Worm (Caenorhabditis elegans): Measurements from ENCODE around the gene F11D5.6.

Gene F11D5.6

DNA sequence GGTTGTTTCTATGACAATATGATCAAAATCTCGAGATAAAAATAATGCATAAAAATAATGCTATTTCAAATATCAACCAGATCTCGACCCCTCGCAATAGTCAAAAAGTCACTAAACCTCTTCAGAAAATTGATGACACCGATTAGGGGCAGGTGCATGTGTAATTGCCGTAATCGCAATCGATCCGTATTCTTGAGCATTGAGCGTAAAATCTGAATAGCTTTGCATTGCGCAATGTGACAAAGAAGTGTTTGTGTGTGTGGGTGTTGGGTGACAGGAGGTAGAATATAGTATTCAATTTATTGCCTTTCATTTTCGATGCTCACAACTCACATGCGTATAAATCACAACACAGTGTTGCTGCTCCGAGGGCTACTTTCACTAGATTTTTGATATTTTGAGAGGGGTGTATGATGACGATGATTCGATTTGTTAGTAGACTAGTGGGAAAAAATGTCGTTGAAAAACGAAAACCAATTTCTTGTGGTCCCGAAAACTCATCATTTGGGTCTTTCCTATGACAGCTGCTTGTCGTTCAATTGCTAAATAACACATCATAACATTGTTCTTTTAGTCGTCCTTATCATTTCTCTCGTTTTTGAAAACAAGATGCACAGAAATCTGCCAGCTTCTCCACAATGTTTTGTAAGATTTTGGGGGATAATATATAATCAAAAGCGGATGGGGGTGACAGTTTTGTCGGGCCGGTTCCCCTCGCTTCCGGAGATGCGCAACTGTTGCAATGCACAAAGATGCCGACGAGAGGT is 10.0 kb downstream of the F11D5.6 start:
- no peak for TF ChIP-seq unc-62 (GFP tag; optimal IDR thresholded peaks at IDR 0.05)

DNA sequence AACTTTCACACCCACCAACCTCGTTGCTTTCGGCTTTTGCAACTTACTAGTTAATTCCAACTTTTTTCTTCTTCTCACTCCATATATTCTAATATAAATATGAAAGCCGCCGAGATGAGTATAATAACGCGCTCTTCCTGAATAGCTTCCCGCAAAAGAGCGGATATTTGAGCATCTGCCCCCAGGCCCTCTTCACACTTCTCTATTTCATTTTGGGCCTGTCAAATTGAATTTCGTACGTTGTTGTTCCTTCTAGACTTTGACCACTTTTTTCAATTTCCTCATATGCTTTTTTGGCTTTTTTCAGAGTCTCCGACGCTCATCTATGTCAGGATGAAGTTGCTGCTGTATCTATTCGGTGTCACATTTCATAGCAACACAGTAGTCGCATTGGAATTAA is 11.1 kb downstream of the F11D5.6 start, which contains the start of gene ddr-2:
Gene ddr-2 (plus strand): TSS at position 301 of the 400 bp plus-strand sequence.
- TF ChIP-seq unc-62 (GFP tag; optimal IDR thresholded peaks at IDR 0.05) = no peak

DNA sequence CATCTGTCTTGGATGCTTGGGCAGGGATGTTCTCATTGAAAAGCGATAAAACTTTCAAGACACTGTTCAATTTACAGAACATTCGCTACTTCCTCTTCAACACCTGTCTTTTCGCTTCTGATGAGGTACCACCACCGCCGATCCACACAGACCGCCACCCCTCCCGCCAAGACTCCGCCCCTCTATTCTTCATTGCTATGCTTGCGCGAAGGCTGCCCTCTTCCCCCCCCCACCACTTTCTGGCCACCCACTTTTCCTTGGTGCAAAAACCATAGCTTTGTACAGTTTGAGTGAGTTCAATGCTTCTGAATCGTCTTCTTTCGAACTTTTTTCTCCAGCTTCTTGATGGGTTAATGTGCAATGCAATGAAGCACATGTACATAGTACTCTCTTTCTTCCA is 12.1 kb downstream of the F11D5.6 start:
- no peak for TF ChIP-seq unc-62 (GFP tag; optimal IDR thresholded peaks at IDR 0.05)

DNA sequence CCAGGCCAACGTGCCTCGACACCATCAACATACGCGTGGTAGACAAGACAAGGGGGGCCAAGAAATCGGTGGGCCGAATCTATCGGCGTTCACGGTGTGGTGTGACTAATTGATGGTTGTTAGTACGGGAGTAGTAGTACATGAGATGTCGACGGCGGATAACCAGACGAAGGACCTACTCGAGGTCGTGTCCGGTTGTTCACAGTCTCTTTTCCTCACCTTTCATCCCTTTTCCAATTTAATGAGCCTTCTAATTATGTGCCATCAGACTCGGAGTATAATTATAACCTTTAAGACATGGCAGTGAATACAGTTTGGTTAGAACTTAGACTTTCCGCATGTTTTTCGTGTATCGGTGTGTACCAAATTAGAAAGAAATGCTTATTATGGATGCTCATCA is 15.4 kb downstream of the F11D5.6 start:
- TF ChIP-seq unc-62 (GFP tag; optimal IDR thresholded peaks at IDR 0.05) = no peak

DNA sequence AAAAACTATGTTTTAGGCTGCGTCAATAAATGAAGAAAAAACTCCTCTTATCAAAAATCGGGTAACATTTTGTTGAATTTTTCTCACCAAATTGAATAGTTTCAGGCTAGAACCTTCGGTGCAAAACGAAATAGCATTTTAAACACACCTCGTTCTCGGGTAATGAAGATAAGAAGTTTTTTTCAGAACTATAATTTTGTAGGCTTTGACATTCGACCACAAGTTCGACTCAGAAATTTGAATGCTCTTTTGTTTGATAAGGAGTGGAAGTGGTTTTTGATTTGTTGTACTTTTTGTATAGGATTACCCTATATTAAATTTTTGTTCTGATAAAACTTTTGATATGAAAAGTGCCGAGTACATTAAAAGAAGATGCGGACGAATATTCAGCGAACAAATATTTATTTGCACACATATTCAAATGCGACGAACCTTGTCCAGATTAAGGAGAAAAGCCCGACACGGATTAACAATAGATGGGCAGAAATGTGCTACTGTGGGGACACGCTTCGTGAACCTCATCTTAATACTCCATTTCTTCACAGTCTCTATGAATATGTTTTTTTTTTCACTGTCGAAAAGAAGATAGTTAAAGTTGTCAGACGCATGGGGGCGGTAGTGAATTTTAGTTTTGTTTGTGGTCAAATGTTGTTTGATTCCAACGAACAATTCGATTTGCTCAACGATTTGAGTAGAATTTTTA is 19.3 kb downstream of the F11D5.6 start:
- no peak for TF ChIP-seq unc-62 (GFP tag; optimal IDR thresholded peaks at IDR 0.05)

DNA sequence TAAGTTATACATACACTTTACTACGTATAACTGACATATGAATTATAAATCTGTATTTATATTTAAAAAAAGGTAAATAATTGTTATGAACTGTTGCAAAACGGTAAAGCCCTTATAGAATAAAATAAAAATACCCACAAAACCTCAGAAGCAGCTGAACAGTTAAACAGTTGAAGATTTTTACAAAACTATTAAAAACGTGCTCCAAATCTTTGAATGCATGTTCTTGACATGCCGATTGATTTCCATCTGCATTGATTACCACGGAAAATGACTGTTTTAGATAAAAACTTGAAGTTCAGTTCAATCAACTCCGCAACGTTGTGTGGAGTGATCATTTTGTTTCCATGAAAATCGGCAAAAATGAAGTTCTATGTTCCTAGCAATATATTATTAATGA is 22.0 kb downstream of the F11D5.6 start, which contains the start of gene F11D5.7:
Gene F11D5.7 (plus strand): TSS at position 301 of the 400 bp plus-strand sequence.
- TF ChIP-seq unc-62 (GFP tag; optimal IDR thresholded peaks at IDR 0.05) = no peak

DNA sequence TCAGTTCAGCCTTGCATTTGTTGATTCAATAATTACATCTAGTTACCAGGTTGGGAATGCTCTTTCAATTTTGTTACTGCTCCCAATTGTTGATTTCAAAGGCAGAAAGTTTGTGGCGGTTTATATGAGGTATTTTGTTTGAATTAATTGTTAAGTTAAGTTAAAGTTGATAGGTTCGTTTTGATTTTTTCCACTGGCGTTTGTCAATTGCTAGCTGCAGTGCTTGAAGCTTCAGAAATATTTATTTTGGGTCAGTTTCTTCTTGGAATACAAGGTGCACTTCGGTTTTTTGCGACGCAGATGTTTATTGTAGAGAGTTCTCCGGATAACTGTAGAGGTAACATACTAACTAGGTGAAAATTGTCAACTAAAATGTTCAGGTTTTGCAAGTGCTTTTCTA is 24.3 kb downstream of the F11D5.6 start, which contains the start of gene F11D5.5:
Gene F11D5.5 (plus strand): TSS at position 301 of the 400 bp plus-strand sequence.
- no peak for TF ChIP-seq unc-62 (GFP tag; optimal IDR thresholded peaks at IDR 0.05)

DNA sequence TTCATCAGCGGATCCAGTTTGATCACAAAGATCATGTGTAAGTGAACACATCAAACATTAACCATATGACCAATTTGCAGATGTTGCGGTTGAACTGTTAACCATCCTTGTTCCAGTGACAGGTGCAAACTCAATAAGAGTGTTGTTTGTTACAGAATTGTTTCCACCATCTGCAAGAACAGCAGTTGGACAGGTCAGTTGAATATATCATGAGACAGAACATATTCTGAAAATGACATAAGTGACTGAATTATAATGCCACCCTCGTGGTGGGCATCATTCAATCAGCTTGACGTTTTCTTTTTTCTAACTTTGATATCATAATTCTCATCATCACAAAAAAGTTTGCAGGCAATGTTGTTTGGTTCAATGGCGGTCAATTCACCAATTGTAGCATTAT is 25.5 kb downstream of the F11D5.6 start:
- TF ChIP-seq unc-62 (GFP tag; optimal IDR thresholded peaks at IDR 0.05) = no peak

DNA sequence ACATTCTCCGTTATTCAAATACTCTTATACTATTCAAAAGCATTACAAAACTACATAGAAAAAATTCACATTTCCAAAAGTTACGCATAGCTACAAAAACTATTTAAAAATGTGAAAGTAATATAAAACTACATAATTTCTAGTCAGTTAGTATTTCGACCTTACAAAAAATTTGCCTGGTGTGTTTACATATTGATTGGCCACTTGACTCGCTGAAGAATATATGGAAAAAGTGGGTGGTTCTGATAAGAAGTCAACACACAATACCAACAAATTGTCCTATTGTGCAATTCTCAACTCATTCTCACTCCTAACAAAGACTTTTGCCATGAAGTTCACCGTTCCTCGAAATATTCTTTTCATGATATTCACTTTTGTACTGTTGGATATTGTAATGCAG is 27.5 kb downstream of the F11D5.6 start, which contains the start of gene K09C4.1:
Gene K09C4.1 (plus strand): TSS at position 301 of the 400 bp plus-strand sequence.
- no peak for TF ChIP-seq unc-62 (GFP tag; optimal IDR thresholded peaks at IDR 0.05)

DNA sequence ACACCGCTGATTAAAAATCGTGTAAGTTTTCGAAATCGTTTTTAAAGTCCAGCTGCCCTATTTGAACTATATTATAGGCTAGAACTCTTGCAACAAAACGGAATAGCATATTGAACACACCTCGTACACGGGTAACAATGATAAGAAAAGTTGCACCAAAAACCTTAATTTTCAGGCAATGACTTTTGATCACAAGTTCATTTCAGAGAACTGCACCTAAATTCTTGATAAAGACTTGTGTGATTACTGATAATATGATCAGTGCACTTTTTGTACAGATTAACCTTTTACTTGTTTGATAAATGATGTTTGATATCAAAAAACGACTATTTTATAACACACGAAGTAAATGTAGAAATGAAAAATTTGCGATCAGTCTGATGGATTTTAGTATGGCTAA is 28.3 kb downstream of the F11D5.6 start:
- TF ChIP-seq unc-62 (GFP tag; optimal IDR thresholded peaks at IDR 0.05) = no peak

DNA sequence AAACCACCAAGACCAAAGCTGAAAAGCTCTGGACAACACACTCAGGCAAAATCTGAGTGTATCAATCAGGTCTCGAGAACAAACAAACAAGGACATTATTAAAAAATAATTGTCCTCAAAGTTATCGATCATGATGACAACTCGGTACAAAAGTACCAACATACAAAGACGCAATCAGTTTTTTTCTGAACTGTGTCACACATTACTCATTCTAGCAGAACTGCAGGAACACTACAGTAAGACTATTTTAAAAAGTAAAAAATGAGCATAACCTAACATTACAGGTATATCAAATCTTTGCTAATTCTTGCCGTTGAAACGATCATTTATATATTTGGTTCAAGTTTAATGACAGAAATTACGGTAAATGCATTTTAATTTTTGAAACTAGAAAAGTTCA is 29.9 kb downstream of the F11D5.6 start, which contains the start of gene K09C4.2:
Gene K09C4.2 (plus strand): TSS at position 301 of the 400 bp plus-strand sequence.
- TF ChIP-seq unc-62 (GFP tag; optimal IDR thresholded peaks at IDR 0.05) = no peak

DNA sequence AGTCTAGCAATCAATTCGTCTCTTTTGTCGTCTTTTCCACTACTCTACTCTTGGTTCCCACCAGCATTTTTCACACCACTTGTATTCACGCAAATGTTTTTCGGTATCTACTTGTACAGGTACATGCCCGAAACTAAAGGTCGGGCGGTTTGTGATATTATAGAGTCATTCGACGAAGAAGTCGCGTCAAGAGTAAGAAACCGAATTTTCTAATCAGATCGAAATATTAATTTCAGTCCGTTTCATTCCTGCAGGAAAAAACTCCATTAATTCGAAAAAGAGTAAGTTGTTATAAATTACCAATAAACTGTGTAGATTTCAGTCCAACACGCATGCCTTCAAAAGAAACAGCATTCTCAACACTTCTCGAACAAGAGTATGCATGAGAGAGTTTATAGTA is 34.1 kb downstream of the F11D5.6 start:
- no peak for TF ChIP-seq unc-62 (GFP tag; optimal IDR thresholded peaks at IDR 0.05)

DNA sequence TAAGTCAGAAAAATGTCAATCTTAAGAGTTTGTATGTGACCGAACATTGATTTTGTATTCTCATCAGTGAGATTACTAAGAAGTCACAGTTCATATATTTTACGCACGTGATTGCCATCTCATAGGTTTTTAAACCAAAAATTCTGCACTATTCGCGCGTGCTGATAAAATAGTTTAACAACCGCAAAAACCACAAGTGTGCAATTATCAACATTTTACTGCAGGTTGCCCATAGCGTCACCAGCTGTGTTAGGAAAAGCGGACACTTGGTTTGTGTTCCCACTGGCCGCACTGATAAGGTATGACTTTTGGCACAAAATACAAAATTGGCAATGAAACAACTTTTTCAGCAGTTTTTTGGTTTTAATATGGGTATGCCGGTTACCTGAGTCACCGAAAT is 35.9 kb downstream of the F11D5.6 start:
- TF ChIP-seq unc-62 (GFP tag; optimal IDR thresholded peaks at IDR 0.05) = no peak

DNA sequence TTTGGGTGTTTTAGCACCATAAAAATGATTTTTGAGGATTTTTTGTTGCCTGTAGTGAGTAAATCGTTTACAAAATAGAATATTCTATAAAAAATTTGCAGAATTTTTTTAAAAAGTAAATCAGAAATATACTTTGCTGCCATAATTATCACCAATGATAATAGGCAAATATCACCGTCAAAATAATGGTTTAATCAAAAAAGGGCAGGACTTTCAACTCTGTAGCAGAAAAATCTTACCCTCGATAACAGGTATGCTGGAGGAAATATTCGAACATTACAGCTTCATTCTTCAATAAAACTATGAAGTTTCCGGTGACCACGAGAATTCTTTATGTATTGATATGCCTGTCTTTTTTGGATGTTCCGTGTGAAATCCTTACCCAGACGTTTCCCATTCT is 36.9 kb downstream of the F11D5.6 start, which contains the start of gene K09C4.4:
Gene K09C4.4 (plus strand): TSS at position 301 of the 400 bp plus-strand sequence.
- no peak for TF ChIP-seq unc-62 (GFP tag; optimal IDR thresholded peaks at IDR 0.05)

DNA sequence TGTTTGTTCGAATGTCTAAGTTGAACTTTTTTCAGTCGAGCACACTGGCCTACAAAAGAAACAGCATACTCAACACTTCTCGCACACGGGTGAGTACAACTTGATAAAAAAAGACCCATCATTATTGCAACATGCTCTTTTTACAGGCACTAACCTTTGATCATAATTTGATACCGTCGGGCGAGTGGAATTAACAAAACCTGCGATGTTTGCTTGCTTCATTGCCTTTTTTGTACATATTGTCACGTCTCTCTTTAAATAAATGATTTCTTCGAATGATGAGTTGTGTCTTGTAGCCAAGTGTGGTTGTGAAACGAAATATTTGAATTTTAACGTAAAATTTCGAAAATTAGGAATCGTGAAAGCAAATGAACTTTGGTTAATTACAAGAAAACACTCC is 40.6 kb downstream of the F11D5.6 start:
- no peak for TF ChIP-seq unc-62 (GFP tag; optimal IDR thresholded peaks at IDR 0.05)

DNA sequence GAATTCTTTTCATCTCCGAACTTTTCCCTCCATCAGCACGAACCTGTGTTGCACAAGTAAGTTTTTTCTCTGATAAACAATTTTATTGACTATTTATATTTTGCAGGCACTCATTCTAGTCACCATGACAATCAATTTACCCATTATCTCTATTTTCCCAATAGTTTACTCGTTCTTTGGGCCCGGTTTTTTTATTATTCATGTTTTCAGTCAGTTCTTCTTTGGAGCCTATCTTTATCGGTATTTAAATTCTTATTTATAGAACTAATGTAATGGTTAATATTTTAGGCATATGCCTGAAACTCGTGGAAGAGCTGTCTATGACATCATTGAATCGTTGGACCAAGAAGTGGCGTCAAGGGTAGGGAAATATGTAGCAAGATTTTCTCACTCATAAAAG is 41.1 kb downstream of the F11D5.6 start:
- TF ChIP-seq unc-62 (GFP tag; optimal IDR thresholded peaks at IDR 0.05) = no peak

DNA sequence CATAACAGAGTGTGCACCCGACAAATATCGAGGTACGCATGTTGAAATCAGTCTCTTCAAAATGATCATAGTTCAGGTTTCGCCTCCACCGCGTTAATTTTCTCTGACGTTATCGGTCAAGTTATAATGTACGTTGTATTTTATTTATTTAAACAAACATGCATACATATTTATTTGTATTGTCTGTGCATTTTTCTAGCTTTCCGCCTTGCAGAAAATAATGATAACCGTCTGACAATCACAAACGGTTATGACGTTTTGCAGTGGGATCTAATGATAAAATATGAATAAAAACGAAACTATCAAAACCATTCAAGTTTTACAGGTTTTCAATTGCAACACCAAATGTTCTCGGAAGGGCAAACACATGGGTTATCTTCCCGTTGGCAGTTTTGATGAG is 42.9 kb downstream of the F11D5.6 start:
- TF ChIP-seq unc-62 (GFP tag; optimal IDR thresholded peaks at IDR 0.05) = no peak

All from whole organism, dauer.